Worm (Caenorhabditis elegans): Measurements from ENCODE around the gene dep-1.

The dep-1 gene

DNA sequence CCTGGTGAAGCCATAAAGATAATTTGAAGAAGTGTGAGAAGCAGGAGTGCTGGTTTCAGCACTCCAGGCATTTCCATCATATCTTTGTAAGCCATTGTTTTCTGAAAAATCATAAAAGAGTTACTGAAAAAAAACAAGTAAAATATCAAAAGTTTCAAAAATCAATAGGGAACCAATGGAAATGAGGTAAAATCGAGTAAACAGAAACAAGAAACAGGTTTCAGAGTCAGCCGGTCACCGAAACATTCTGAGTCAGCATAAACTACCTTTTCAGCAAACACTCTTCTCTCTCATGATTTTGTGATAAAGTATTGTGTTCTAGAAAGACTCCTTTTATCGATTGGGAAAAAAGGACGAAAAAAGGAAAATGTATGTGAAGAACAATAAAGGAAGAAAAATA lies 30.2 kb downstream of the dep-1 start, which contains the start of gene C18E9.9:
Gene C18E9.9 (minus strand): TSS at position 101 of the 400 bp plus-strand sequence.
- TF ChIP-seq ceh-82 (tag; optimal IDR thresholded peaks at IDR 0.05) = no peak
- no peak for TF ChIP-seq egl-5 (tag; optimal IDR thresholded peaks at IDR 0.05)
- peak; percentile 12 for TF ChIP-seq elt-2 (tag; optimal IDR thresholded peaks at IDR 0.05)
- no peak for TF ChIP-seq jun-1 (tag; optimal IDR thresholded peaks at IDR 0.05)
- TF ChIP-seq mml-1 (tag; optimal IDR thresholded peaks at IDR 0.05) = no peak
- no peak for TF ChIP-seq nhr-77 (tag; optimal IDR thresholded peaks at IDR 0.05)
- no peak for TF ChIP-seq elt-1 (tag; optimal IDR thresholded peaks at IDR 0.05)
- peak; percentile 20 for TF ChIP-seq pha-4 (tag; optimal IDR thresholded peaks at IDR 0.05)
- peak; percentile 21 for TF ChIP-seq pqm-1 (tag; optimal IDR thresholded peaks at IDR 0.05)

DNA sequence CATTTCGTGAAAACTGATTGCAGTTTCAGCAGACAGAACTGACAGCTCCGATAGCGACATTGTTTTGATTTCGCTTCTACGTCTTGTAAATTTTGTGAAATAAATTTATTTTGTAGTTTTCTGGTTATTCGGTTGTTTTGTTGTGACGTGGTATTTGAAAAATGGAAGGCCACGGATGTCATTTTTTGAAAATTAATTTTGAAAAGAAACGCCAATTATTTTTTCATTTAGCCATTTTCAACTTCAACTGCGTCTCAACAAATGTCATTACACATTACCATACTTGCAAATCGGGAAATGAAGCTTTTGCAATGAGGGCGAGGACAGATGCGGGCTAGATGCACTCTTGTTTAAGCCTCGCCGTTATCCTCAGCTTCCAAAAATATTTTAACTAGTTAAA lies 31.6 kb downstream of the dep-1 start, which contains the start of gene C18E9.8:
Gene C18E9.8 (minus strand): TSS at position 101 of the 400 bp plus-strand sequence.
- TF ChIP-seq elt-2 (tag; optimal IDR thresholded peaks at IDR 0.05) = peak; percentile 36
- TF ChIP-seq aly-2 (tag; optimal IDR thresholded peaks at IDR 0.05) = no peak

- TF ChIP-seq pqm-1 (tag; optimal IDR thresholded peaks at IDR 0.05) = no peak
- TF ChIP-seq egl-27 (tag; optimal IDR thresholded peaks at IDR 0.05) = no peak
- no peak for TF ChIP-seq lin-15B (tag; optimal IDR thresholded peaks at IDR 0.05)
- no peak for TF ChIP-seq nhr-67 (tag; optimal IDR thresholded peaks at IDR 0.05)
- TF ChIP-seq lsy-12 (tag; optimal IDR thresholded peaks at IDR 0.05) = no peak
- TF ChIP-seq ceh-82 (tag; optimal IDR thresholded peaks at IDR 0.05) = no peak
Measured at ce11 chrII:8982683-8983082, 36.9 kb downstream of the dep-1 start, which contains the start of gene C18E9.7. Gene C18E9.7, minus strand, starts transcription at chrII:8982783.

DNA sequence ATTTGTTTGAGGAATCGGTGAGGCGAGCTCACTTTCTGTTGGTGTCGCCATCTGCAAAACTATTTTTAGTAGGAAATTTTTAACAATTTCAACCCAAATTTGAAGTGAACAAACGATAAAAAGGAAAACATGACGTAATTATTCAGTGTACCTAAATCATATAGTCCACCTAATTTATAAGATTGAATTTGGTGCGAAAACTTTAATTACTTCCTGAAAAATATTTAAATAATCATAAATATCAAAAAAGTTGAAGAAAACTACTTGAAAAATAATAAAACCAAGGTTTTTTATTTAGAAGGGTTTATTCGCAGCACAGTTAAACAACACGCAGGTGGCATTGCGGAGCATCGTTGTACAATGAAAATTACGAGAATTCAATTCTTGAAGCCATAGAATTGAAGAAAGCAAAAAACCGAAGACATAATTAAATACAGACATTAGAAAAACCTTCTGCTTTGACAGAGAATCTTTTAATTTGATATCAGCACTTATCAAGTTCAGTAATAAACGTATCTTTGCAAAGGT lies 46.0 kb downstream of the dep-1 start, which contains the start of gene tomm-40:
Gene tomm-40 (minus strand): TSS at position 51 of the 528 bp plus-strand sequence.
- TF ChIP-seq hmg-11 (tag; optimal IDR thresholded peaks at IDR 0.05) (peak; percentile 27), aly-2 (tag; optimal IDR thresholded peaks at IDR 0.05) (no peak), elt-2 (tag; optimal IDR thresholded peaks at IDR 0.05) (no peak), pha-4 (tag; optimal IDR thresholded peaks at IDR 0.05) (peak; percentile 4)

ce11 chrII:8969251-8970183 lies 50.1 kb downstream of the dep-1 start, which contains the start of the genes szy-20 and C18E9.5:
Gene szy-20, minus strand, starts transcription at chrII:8969333.
Gene C18E9.5, plus strand, starts transcription at chrII:8969980.
- TF ChIP-seq aly-2 (tag; optimal IDR thresholded peaks at IDR 0.05) (no peak), lin-39 (tag; optimal IDR thresholded peaks at IDR 0.05) (peak; percentile 70), nhr-67 (tag; optimal IDR thresholded peaks at IDR 0.05) (no peak), nhr-76 (tag; optimal IDR thresholded peaks at IDR 0.05) (no peak), skn-1 (tag; optimal IDR thresholded peaks at IDR 0.05) (peak; percentile 18), ama-1 (optimal IDR thresholded peaks at IDR 0.05) (peak; percentile 49), jun-1 (tag; optimal IDR thresholded peaks at IDR 0.05) (peak; percentile 71), nhr-43 (tag; optimal IDR thresholded peaks at IDR 0.05; ENCODE audit: poor library complexity, severe bottlenecking) (peak; percentile 65), fos-1 (tag; optimal IDR thresholded peaks at IDR 0.05) (no peak), tbx-2 (tag; optimal IDR thresholded peaks at IDR 0.05) (peak; percentile 64), eor-1 (tag; optimal IDR thresholded peaks at IDR 0.05) (no peak), egl-27 (tag; optimal IDR thresholded peaks at IDR 0.05) (no peak), R02D3.7 (tag; optimal IDR thresholded peaks at IDR 0.05) (peak; percentile 82), elt-3 (tag; optimal IDR thresholded peaks at IDR 0.05) (no peak), snpc-4 (tag; optimal IDR thresholded peaks at IDR 0.05) (peak; percentile 59), ZK546.5 (tag; optimal IDR thresholded peaks at IDR 0.05) (no peak), pqm-1 (tag; optimal IDR thresholded peaks at IDR 0.05) (peak; percentile 72), fkh-10 (GFP tag; optimal IDR thresholded peaks at IDR 0.05) (peak; percentile 52), nhr-28 (tag; optimal IDR thresholded peaks at IDR 0.05) (no peak), egl-5 (tag; optimal IDR thresholded peaks at IDR 0.05) (peak; percentile 20), ceh-82 (tag; optimal IDR thresholded peaks at IDR 0.05) (peak; percentile 52), mdl-1 (tag; optimal IDR thresholded peaks at IDR 0.05) (no peak), mml-1 (tag; optimal IDR thresholded peaks at IDR 0.05) (no peak), pha-4 (tag; optimal IDR thresholded peaks at IDR 0.05) (peak; percentile 78), lsy-12 (tag; optimal IDR thresholded peaks at IDR 0.05) (peak; percentile 57), nhr-237 (tag; optimal IDR thresholded peaks at IDR 0.05) (no peak), daf-12 (tag; optimal IDR thresholded peaks at IDR 0.05) (no peak), nhr-77 (tag; optimal IDR thresholded peaks at IDR 0.05) (peak; percentile 33), zag-1 (tag; optimal IDR thresholded peaks at IDR 0.05) (no peak), nhr-23 (tag; optimal IDR thresholded peaks at IDR 0.05) (peak; percentile 71), hmg-11 (tag; optimal IDR thresholded peaks at IDR 0.05) (peak; percentile 69), elt-1 (tag; optimal IDR thresholded peaks at IDR 0.05) (peak; percentile 31), lin-15B (tag; optimal IDR thresholded peaks at IDR 0.05) (peak; percentile 81), ceh-28 (tag; optimal IDR thresholded peaks at IDR 0.05) (peak; percentile 60), fkh-2 (tag; optimal IDR thresholded peaks at IDR 0.05) (no peak), nhr-12 (tag; optimal IDR thresholded peaks at IDR 0.05) (no peak), nhr-25 (tag; optimal IDR thresholded peaks at IDR 0.05) (peak; percentile 27), unc-39 (tag; optimal IDR thresholded peaks at IDR 0.05) (no peak), elt-2 (tag; optimal IDR thresholded peaks at IDR 0.05) (peak; percentile 76)

Data from whole organism, L3 larva.